Worm (Caenorhabditis elegans): ENCODE data around the gene F22E5.21.

Gene F22E5.21

DNA sequence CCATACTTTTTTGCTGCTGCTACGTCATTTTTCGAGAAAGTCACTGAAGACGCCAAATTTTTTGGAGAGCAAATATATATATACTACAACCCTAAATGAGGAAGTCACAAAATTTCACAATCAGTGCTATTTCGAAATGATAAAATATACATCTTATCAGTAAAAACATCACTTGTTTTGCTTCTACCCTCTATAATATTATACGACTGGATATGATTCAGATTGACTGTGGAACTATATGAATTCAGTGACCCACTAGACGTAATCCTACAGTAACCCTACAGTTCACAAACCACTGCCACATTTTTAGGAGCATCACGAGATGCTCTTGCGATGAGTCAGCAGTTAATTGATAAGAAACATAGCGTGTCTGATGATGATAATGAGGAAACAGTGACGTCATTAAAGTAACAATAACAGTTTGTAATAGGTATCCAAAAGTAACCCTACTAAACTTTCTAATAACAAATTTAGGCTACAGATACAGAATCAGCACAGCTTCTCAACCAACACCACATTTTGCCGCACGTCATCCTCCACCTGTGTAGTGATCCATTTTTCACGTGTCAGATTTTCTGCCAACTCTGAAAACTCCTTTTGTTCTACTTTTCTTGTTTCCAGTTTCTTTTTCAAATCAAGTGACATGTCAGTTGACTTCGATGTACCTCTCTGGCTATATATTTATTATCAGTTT lies 50.3 kb downstream of the F22E5.21 start, which contains the start of the genes F33H12.7 and sri-39:
F33H12.7 (minus strand) TSS at position 51 of the 694 bp plus-strand sequence.
sri-39 (plus strand) TSS at position 644 of the 694 bp plus-strand sequence.
- TF ChIP-seq dmd-6 (GFP tag; IDR thresholded peaks at IDR 0.05) (peak; percentile 52), aha-1 (tag) (no peak), sdz-12 (GFP tag; optimal IDR thresholded peaks at IDR 0.05) (no peak), mxl-3 (GFP tag; optimal IDR thresholded peaks at IDR 0.05) (peak; percentile 42), ceh-28 (tag; optimal IDR thresholded peaks at IDR 0.05) (no peak), nhr-102 (tag; optimal IDR thresholded peaks at IDR 0.05) (peak; percentile 73), ceh-62 (tag; optimal IDR thresholded peaks at IDR 0.05) (no peak), T20F7.1 (GFP tag; optimal IDR thresholded peaks at IDR 0.05) (no peak), egl-43 (GFP tag; IDR thresholded peaks at IDR 0.05) (no peak), hmg-1.1 (GFP tag; IDR thresholded peaks at IDR 0.05) (no peak), nhr-28 (tag; optimal IDR thresholded peaks at IDR 0.05) (peak; percentile 81), nhr-6 (tag; optimal IDR thresholded peaks at IDR 0.05) (peak; percentile 29), saeg-2 (GFP tag; IDR thresholded peaks at IDR 0.05) (no peak), F37D6.2 (tag; optimal IDR thresholded peaks at IDR 0.05) (no peak), ztf-11 (tag; optimal IDR thresholded peaks at IDR 0.05) (no peak), unc-62 (GFP tag; optimal IDR thresholded peaks at IDR 0.05 in 1 of 2) (peak in 1 of 2 experiments; percentile 28), unc-62 (tag; optimal IDR thresholded peaks at IDR 0.05) (no peak), Y5F2A.4 (GFP tag; optimal IDR thresholded peaks at IDR 0.05) (no peak), nhr-42 (GFP tag; IDR thresholded peaks at IDR 0.05) (0 out of 2 replicates have a peak, but pooled peaks have one; percentile 10), pqm-1 (tag; optimal IDR thresholded peaks at IDR 0.05) (peak; percentile 87), madf-5 (GFP tag; IDR thresholded peaks at IDR 0.05) (no peak), ceh-32 (tag; optimal IDR thresholded peaks at IDR 0.05; ENCODE audit: poor library complexity) (no peak), zip-2 (tag; optimal IDR thresholded peaks at IDR 0.05) (no peak), egl-27 (tag; optimal IDR thresholded peaks at IDR 0.05) (no peak), mep-1 (tag; optimal IDR thresholded peaks at IDR 0.05) (no peak), spr-1 (tag; optimal IDR thresholded peaks at IDR 0.05) (no peak), ZK337.2 (GFP tag; IDR thresholded peaks at IDR 0.05) (no peak), ama-1 (optimal IDR thresholded peaks at IDR 0.05) (no peak), daf-16 (GFP tag; optimal IDR thresholded peaks at IDR 0.05) (no peak), daf-16 (tag; optimal IDR thresholded peaks at IDR 0.05) (peak; percentile 13), ztf-7 (tag; optimal IDR thresholded peaks at IDR 0.05) (no peak), lin-1 (GFP tag; IDR thresholded peaks at IDR 0.05) (0 out of 2 replicates have a peak, but pooled peaks have one; percentile 9), F49E8.2 (tag; optimal IDR thresholded peaks at IDR 0.05; ENCODE audit: borderline replicate concordance) (no peak), F44E2.7 (GFP tag; IDR thresholded peaks at IDR 0.05) (no peak), nhr-11 (tag; optimal IDR thresholded peaks at IDR 0.05) (no peak), arid-1 (GFP tag; conservative IDR thresholded peaks at IDR 0.05) (no peak), madf-9 (GFP tag; conservative IDR thresholded peaks at IDR 0.05) (no peak), mxl-2 (GFP tag; conservative IDR thresholded peaks at IDR 0.05) (no peak), skn-1 (tag; optimal IDR thresholded peaks at IDR 0.05) (no peak), lsy-2 (tag; optimal IDR thresholded peaks at IDR 0.05) (peak in 1 of 2 experiments; percentile 75), nhr-77 (tag; optimal IDR thresholded peaks at IDR 0.05) (peak; percentile 38), mes-2 (tag; optimal IDR thresholded peaks at IDR 0.05; ENCODE audit: poor library complexity, severe bottlenecking) (no peak), lin-39 (tag; optimal IDR thresholded peaks at IDR 0.05) (no peak), hlh-11 (tag; optimal IDR thresholded peaks at IDR 0.05) (peak; percentile 57), hlh-30 (tag; optimal IDR thresholded peaks at IDR 0.05; ENCODE audit: insufficient read depth) (peak; percentile 13), ces-1 (GFP tag; optimal IDR thresholded peaks at IDR 0.05) (no peak)

Data from whole organism, L4 larva.